Fruit fly (Drosophila melanogaster) whole organism, pupa: ENCODE measurements around the gene ast.

Experiments
- CG12605 ChIP-seq: fragments of 200-800 bp; sonication (Bioruptor generic); IDR thresholded peaks from 2 replicates; pipeline ENCODE4 v1.3.6; 2022; ENCODE audit warnings: missing biosample characterization, missing genetic modification characterization
- CG13204 ChIP-seq: fragments of 200-800 bp; sonication (Bioruptor generic); optimal IDR thresholded peaks from 2 replicates; lab custom pipeline; 2018; ENCODE audit warnings: missing biosample characterization, mild to moderate bottlenecking, missing genetic modification characterization, moderate library complexity
- CG4496 ChIP-seq: fragments of 200-800 bp; sonication (Bioruptor generic); IDR thresholded peaks from 3 replicates; pipeline ENCODE4 v1.3.6; 2022; ENCODE audit warnings: missing biosample characterization, missing genetic modification characterization

dm6 chr2L:1048846-1049245, 28.9 kb upstream of the ast start:
- TF ChIP-seq CG13204 (GFP tag; lab: Kevin White, UChicago) (no peak), CG12605 (GFP tag; lab: Robert Waterston, UW) (peak; percentile 87), CG4496 (no peak)
